Fruit fly (Drosophila melanogaster) whole organism, wandering third instar larva: ENCODE results near the gene CG7953.

ENCODE experiments used
- Abd-B ChIP-seq: fragments of >200 bp; optimal IDR thresholded peaks from 2 replicates; lab custom pipeline; 2017; ENCODE audit warnings: missing biosample characterization, missing genetic modification characterization
- CG32264 ChIP-seq: fragments of 200-800 bp; sonication (Bioruptor generic); optimal IDR thresholded peaks from 2 replicates; lab custom pipeline; 2016; ENCODE audit warnings: missing biosample characterization, missing genetic modification characterization
- CG9705 ChIP-seq: fragments of 200-800 bp; sonication (Bioruptor generic); optimal IDR thresholded peaks from 2 replicates; lab custom pipeline; 2018; ENCODE audit warnings: missing biosample characterization, mild to moderate bottlenecking, missing genetic modification characterization
- CrebA ChIP-seq: fragments of 200-800 bp; sonication (Bioruptor generic); optimal IDR thresholded peaks from 2 replicates; lab custom pipeline; 2016; ENCODE audit warnings: missing biosample characterization, mild to moderate bottlenecking, missing genetic modification characterization, borderline replicate concordance
- Dfd ChIP-seq: fragments of >200 bp; optimal IDR thresholded peaks from 2 replicates; lab custom pipeline; 2017; ENCODE audit warnings: missing biosample characterization, missing genetic modification characterization
- Dif ChIP-seq: fragments of 200-275, 200-300 bp; sonication (Bioruptor generic); optimal IDR thresholded peaks from 2 replicates; lab custom pipeline; 2018; ENCODE audit warnings: missing biosample characterization, missing genetic modification characterization; ENCODE audit not compliant: partially characterized antibody
- GATAd ChIP-seq: sonication (Bioruptor generic); optimal IDR thresholded peaks from 2 replicates; lab custom pipeline; 2016; ENCODE audit warnings: missing biosample characterization, missing genetic modification characterization
- HLH106 ChIP-seq: fragments of 200-800 bp; optimal IDR thresholded peaks from 3 replicates; lab custom pipeline; 2019; ENCODE audit warnings: missing biosample characterization, mild to moderate bottlenecking, missing genetic modification characterization, moderate library complexity
- Hnf4 ChIP-seq: fragments of 200-800 bp; sonication (Bioruptor generic); optimal IDR thresholded peaks from 2 replicates; lab custom pipeline; 2016; ENCODE audit warnings: missing biosample characterization, mild to moderate bottlenecking, missing genetic modification characterization
- Hr78 ChIP-seq: fragments of >200 bp; optimal IDR thresholded peaks from 2 replicates; lab custom pipeline; 2017; ENCODE audit warnings: missing biosample characterization, missing genetic modification characterization
- Hr83 ChIP-seq: fragments of 200-300 bp; sonication (Bioruptor generic); optimal IDR thresholded peaks from 2 replicates; lab custom pipeline; 2016; ENCODE audit warnings: missing biosample characterization, mild to moderate bottlenecking, missing genetic modification characterization, moderate library complexity; ENCODE audit not compliant: poor library complexity, severe bottlenecking
- Jra ChIP-seq: sonication (Bioruptor generic); optimal IDR thresholded peaks from 2 replicates; lab custom pipeline; 2016; ENCODE audit warnings: missing biosample characterization, missing genetic modification characterization
- Mio ChIP-seq: sonication (Bioruptor generic); optimal IDR thresholded peaks from 2 replicates; lab custom pipeline; 2016; ENCODE audit warnings: missing biosample characterization, missing genetic modification characterization
- Myc ChIP-seq: fragments of >200 bp; optimal IDR thresholded peaks from 2 replicates; lab custom pipeline; 2017
- N ChIP-seq: fragments of >200 bp; optimal IDR thresholded peaks from 2 replicates; lab custom pipeline; 2018; ENCODE audit warnings: missing biosample characterization, missing external identifiers, missing genetic modification characterization
- OdsH ChIP-seq: fragments of 200-800 bp; sonication (Bioruptor generic); optimal IDR thresholded peaks from 2 replicates; lab custom pipeline; 2016; ENCODE audit warnings: missing biosample characterization, mild to moderate bottlenecking, missing genetic modification characterization
- Rel ChIP-seq, 2 experiments: fragments of 200-800 bp; sonication (Bioruptor generic) in 1 of 2; optimal IDR thresholded peaks; 2 replicates in 1 of 2; 3 replicates in 1 of 2; lab custom pipeline; 2016 to 2019; ENCODE audit warnings: mild to moderate bottlenecking in 2 of 2, missing biosample characterization in 2 of 2, missing genetic modification characterization in 2 of 2, moderate library complexity in 1 of 2
- Sp1 ChIP-seq: fragments of 200-800 bp; sonication (Bioruptor generic); optimal IDR thresholded peaks from 3 replicates; lab custom pipeline; 2019; ENCODE audit warnings: missing biosample characterization, mild to moderate bottlenecking, missing genetic modification characterization, moderate library complexity
- Vsx2 ChIP-seq: fragments of 200-300, 225-300 bp; sonication (Bioruptor generic); optimal IDR thresholded peaks from 2 replicates; lab custom pipeline; 2018; ENCODE audit warnings: missing biosample characterization, missing genetic modification characterization; ENCODE audit not compliant: partially characterized antibody
- br ChIP-seq: fragments of 200-800 bp; sonication (Bioruptor generic); optimal IDR thresholded peaks from 2 replicates; lab custom pipeline; 2016; ENCODE audit warnings: missing biosample characterization, missing genetic modification characterization
- brk ChIP-seq: fragments of 200-800 bp; sonication (Bioruptor generic); optimal IDR thresholded peaks from 2 replicates; lab custom pipeline; 2016; ENCODE audit warnings: missing biosample characterization, mild to moderate bottlenecking, missing genetic modification characterization
- dl ChIP-seq, 2 experiments: fragments of 175-275, 200-275 bp in 1 of 2; fragments of 200-275 bp in 1 of 2; sonication (Bioruptor generic); optimal IDR thresholded peaks; lab custom pipeline; 2018; ENCODE audit warnings: mild to moderate bottlenecking in 2 of 2, missing biosample characterization in 2 of 2, missing genetic modification characterization in 2 of 2, moderate library complexity in 2 of 2; ENCODE audit not compliant: partially characterized antibody in 2 of 2, insufficient read depth in 1 of 2
- dmrt93B ChIP-seq: fragments of 200-800 bp; sonication (Bioruptor generic); optimal IDR thresholded peaks from 2 replicates; lab custom pipeline; 2018; ENCODE audit warnings: missing biosample characterization, mild to moderate bottlenecking, missing genetic modification characterization
- dsf ChIP-seq: sonication (Bioruptor generic); optimal IDR thresholded peaks from 2 replicates; lab custom pipeline; 2016; ENCODE audit warnings: missing biosample characterization, missing genetic modification characterization, borderline replicate concordance
- ey ChIP-seq: fragments of 200-800 bp; sonication (Bioruptor generic); optimal IDR thresholded peaks from 2 replicates; lab custom pipeline; 2016; ENCODE audit warnings: missing biosample characterization, missing genetic modification characterization
- foxo ChIP-seq, 2 experiments: fragments of 200-800 bp; sonication (Bioruptor generic); optimal IDR thresholded peaks; 2 replicates in 1 of 2; 3 replicates in 1 of 2; lab custom pipeline; 2016 to 2017; ENCODE audit warnings: missing biosample characterization in 2 of 2, missing genetic modification characterization in 2 of 2
- fru ChIP-seq: fragments of 200-800 bp; sonication (Bioruptor generic); optimal IDR thresholded peaks from 3 replicates; lab custom pipeline; 2016; ENCODE audit warnings: missing biosample characterization, mild to moderate bottlenecking, missing genetic modification characterization
- h ChIP-seq: fragments of 200-800 bp; sonication (Bioruptor generic); optimal IDR thresholded peaks from 3 replicates; lab custom pipeline; 2016; ENCODE audit warnings: missing biosample characterization, mild to moderate bottlenecking, missing genetic modification characterization
- jim ChIP-seq: fragments of 175-275, 200-325 bp; sonication (Bioruptor generic); optimal IDR thresholded peaks from 2 replicates; lab custom pipeline; 2016; ENCODE audit warnings: missing biosample characterization, mild to moderate bottlenecking, missing genetic modification characterization
- lola ChIP-seq: fragments of >200 bp; optimal IDR thresholded peaks from 2 replicates; lab custom pipeline; 2017; ENCODE audit warnings: missing biosample characterization, missing genetic modification characterization
- pan ChIP-seq: fragments of >200 bp; optimal IDR thresholded peaks from 2 replicates; lab custom pipeline; 2017
- psq ChIP-seq: fragments of 200-800 bp; sonication (Bioruptor generic); optimal IDR thresholded peaks from 3 replicates; lab custom pipeline; 2017; ENCODE audit warnings: missing biosample characterization, mild to moderate bottlenecking, missing genetic modification characterization, moderate library complexity
- rgr ChIP-seq: fragments of 200-800 bp; sonication (Bioruptor generic); optimal IDR thresholded peaks from 3 replicates; lab custom pipeline; 2016; ENCODE audit warnings: missing biosample characterization, mild to moderate bottlenecking, missing genetic modification characterization
- sage ChIP-seq: fragments of 200-800 bp; sonication (Bioruptor generic); optimal IDR thresholded peaks from 2 replicates; lab custom pipeline; 2016; ENCODE audit warnings: missing biosample characterization, mild to moderate bottlenecking, missing genetic modification characterization
- sv ChIP-seq: fragments of 200-800 bp; sonication (Bioruptor generic); optimal IDR thresholded peaks from 3 replicates; lab custom pipeline; 2016; ENCODE audit warnings: missing biosample characterization, missing genetic modification characterization
- tai ChIP-seq: sonication (Bioruptor generic); optimal IDR thresholded peaks from 2 replicates; lab custom pipeline; 2016; ENCODE audit warnings: missing biosample characterization, missing genetic modification characterization
- usp ChIP-seq: fragments of >200 bp; optimal IDR thresholded peaks from 2 replicates; lab custom pipeline; 2017; ENCODE audit warnings: missing biosample characterization, missing genetic modification characterization
- woc ChIP-seq: sonication (Bioruptor generic); optimal IDR thresholded peaks from 2 replicates; lab custom pipeline; 2016; ENCODE audit warnings: missing biosample characterization, mild to moderate bottlenecking, missing genetic modification characterization

The CG7953 gene

DNA sequence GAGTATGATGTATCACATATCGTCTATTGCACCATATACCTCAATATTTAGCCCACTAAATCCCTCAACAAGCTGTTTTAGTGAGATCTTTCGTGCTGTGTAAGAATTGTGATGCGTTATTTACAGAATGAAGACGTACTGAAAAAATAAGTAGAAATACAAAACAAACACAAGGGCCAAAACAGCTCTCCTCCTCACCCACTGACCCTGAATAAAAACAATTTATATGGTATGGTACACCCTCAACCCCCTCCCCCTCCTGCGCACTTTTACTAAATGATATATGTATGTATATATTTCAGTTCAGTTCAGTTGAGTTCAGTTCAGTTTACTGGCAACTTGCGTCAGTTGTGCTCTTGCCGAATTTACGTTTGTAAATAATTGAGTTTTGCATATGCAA, 25.4 kb downstream of the CG7953 start:
- no peak for TF ChIP-seq Dif
- TF ChIP-seq foxo (GFP tag; optimal IDR thresholded peaks at IDR 0.05; lab: Kevin White, UChicago), result no peak
- no peak for TF ChIP-seq pan (lab: Kevin White, UChicago)
- no peak for TF ChIP-seq sv (GFP tag; lab: Kevin White, UChicago)
- no peak for TF ChIP-seq br (GFP tag; lab: Kevin White, UChicago)
- TF ChIP-seq Vsx2, result no peak

DNA sequence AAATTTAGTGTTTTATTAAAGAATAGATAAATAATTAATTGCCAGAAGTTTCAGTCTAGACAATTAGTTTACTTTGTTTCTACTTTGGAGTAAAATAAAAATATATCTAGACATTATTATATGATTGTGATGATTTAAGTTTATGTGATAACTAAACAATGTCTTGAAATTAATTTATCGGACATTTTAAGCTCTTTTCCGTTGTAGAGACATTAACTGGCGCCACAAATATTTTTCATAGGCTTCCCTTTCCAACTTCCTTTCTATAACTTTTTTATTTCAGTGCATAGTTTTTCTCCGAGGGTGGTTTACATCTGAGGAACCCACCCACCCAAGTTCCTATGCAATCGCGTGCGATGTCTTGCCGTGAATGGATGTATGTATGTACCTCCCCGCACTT, 29.0 kb downstream of the CG7953 start:
- no peak for TF ChIP-seq rgr (GFP tag; lab: Kevin White, UChicago)
- no peak for TF ChIP-seq OdsH (GFP tag; lab: Kevin White, UChicago)
- no peak for TF ChIP-seq sage (GFP tag; lab: Kevin White, UChicago)
- no peak for TF ChIP-seq CG9705 (GFP tag; lab: Kevin White, UChicago)

- TF ChIP-seq Sp1 (GFP tag; lab: Kevin White, UChicago), result no peak
- TF ChIP-seq Rel (GFP tag; optimal IDR thresholded peaks at IDR 0.05; lab: Kevin White, UChicago), result no peak
- TF ChIP-seq Rel (tag; optimal IDR thresholded peaks at IDR 0.05; lab: Kevin White, UChicago), result no peak
- no peak for TF ChIP-seq N
- peak; percentile 59 for TF ChIP-seq Vsx2
- TF ChIP-seq brk (GFP tag; lab: Kevin White, UChicago), result peak; percentile 55
- no peak for TF ChIP-seq CG9705 (GFP tag; lab: Kevin White, UChicago)
- TF ChIP-seq Mio (GFP tag; lab: Kevin White, UChicago), result no peak
- no peak for TF ChIP-seq h (GFP tag; lab: Kevin White, UChicago)
- TF ChIP-seq woc (GFP tag; lab: Kevin White, UChicago), result no peak
- TF ChIP-seq lola (GFP tag; lab: Kevin White, UChicago), result no peak
- TF ChIP-seq Hr83 (GFP tag; lab: Kevin White, UChicago), result no peak
- TF ChIP-seq OdsH (GFP tag; lab: Kevin White, UChicago), result no peak
- no peak for TF ChIP-seq ey (GFP tag; lab: Kevin White, UChicago)
- no peak for TF ChIP-seq HLH106 (tag; lab: Kevin White, UChicago)
- peak; percentile 21 for TF ChIP-seq sage (GFP tag; lab: Kevin White, UChicago)
- no peak for TF ChIP-seq dl (GFP tag; optimal IDR thresholded peaks at IDR 0.05; lab: Kevin White, UChicago; ENCODE audit: insufficient read depth in 1 of 2, partially characterized antibody in 2 of 2)
- no peak for TF ChIP-seq dmrt93B (GFP tag; lab: Kevin White, UChicago)
- TF ChIP-seq pan (lab: Kevin White, UChicago), result no peak
- no peak for TF ChIP-seq CrebA
- TF ChIP-seq GATAd (GFP tag; lab: Kevin White, UChicago), result no peak
These were observed 30.3 kb downstream of the CG7953 start for dm6 chr2L:13877934-13878580.

dm6 chr2L:13878801-13879200, 31.1 kb downstream of the CG7953 start:
- TF ChIP-seq OdsH (GFP tag; lab: Kevin White, UChicago) (no peak), Sp1 (GFP tag; lab: Kevin White, UChicago) (no peak), Hr83 (GFP tag; lab: Kevin White, UChicago) (peak; percentile 80), pan (lab: Kevin White, UChicago) (no peak), CrebA (no peak), HLH106 (tag; lab: Kevin White, UChicago) (no peak), Dfd (no peak), woc (GFP tag; lab: Kevin White, UChicago) (no peak), fru (GFP tag; lab: Kevin White, UChicago) (no peak), Hr78 (GFP tag; lab: Kevin White, UChicago) (no peak), dsf (no peak), CG9705 (GFP tag; lab: Kevin White, UChicago) (no peak), rgr (GFP tag; lab: Kevin White, UChicago) (peak; percentile 3), sv (GFP tag; lab: Kevin White, UChicago) (no peak), GATAd (GFP tag; lab: Kevin White, UChicago) (no peak), Dif (peak; percentile 34), lola (GFP tag; lab: Kevin White, UChicago) (no peak), Hnf4 (GFP tag; lab: Kevin White, UChicago) (no peak), sage (GFP tag; lab: Kevin White, UChicago) (no peak), Myc (lab: Kevin White, UChicago) (no peak), tai (peak; percentile 22), dmrt93B (GFP tag; lab: Kevin White, UChicago) (no peak), usp (no peak), dl (GFP tag; optimal IDR thresholded peaks at IDR 0.05; lab: Kevin White, UChicago; ENCODE audit: insufficient read depth in 1 of 2, partially characterized antibody in 2 of 2) (no peak), Vsx2 (no peak), Abd-B (no peak), Rel (GFP tag; optimal IDR thresholded peaks at IDR 0.05; lab: Kevin White, UChicago) (no peak), Rel (tag; optimal IDR thresholded peaks at IDR 0.05; lab: Kevin White, UChicago) (peak; percentile 19), br (GFP tag; lab: Kevin White, UChicago) (peak; percentile 14), Mio (GFP tag; lab: Kevin White, UChicago) (no peak), h (GFP tag; lab: Kevin White, UChicago) (peak; percentile 62), CG32264 (GFP tag; lab: Kevin White, UChicago) (no peak), jim (GFP tag; lab: Kevin White, UChicago) (no peak), brk (GFP tag; lab: Kevin White, UChicago) (no peak), Jra (GFP tag; lab: Kevin White, UChicago) (no peak), ey (GFP tag; lab: Kevin White, UChicago) (no peak), N (no peak), foxo (GFP tag; optimal IDR thresholded peaks at IDR 0.05; lab: Kevin White, UChicago) (no peak), psq (GFP tag; lab: Kevin White, UChicago) (no peak)
- TF ChIP-seq, all 38 proteins: peak for 7
